Worm (Caenorhabditis elegans) whole organism, midembryonic: ENCODE measurements around the gene F25B5.3.

Experiments used
- T22C8.4 ChIP-seq: fragments of 200-800 bp; sonication (Bioruptor generic); IDR thresholded peaks from 2 replicates; pipeline ENCODE4 v1.3.6; 2022; ENCODE audit warnings: missing genetic modification characterization, missing compliant biosample characterization
- cog-1 ChIP-seq: sonication (generic microtip); optimal IDR thresholded peaks from 2 replicates; lab custom pipeline; 2016; ENCODE audit warnings: missing genetic modification characterization, missing compliant biosample characterization
- med-1 ChIP-seq: sonication (generic microtip); optimal IDR thresholded peaks from 2 replicates; lab custom pipeline; 2017; ENCODE audit warnings: missing genetic modification characterization, mild to moderate bottlenecking, missing compliant biosample characterization, antibody characterized with exemption, missing genetic modification reagents; ENCODE audit not compliant: insufficient read depth
- tab-1 ChIP-seq: fragments of 200-800 bp; sonication (Bioruptor generic); IDR thresholded peaks from 2 replicates; pipeline ENCODE4 v1.3.6; 2022; ENCODE audit warnings: missing genetic modification characterization, missing compliant biosample characterization
- ztf-29 ChIP-seq: fragments of 200-800 bp; sonication (Bioruptor generic); IDR thresholded peaks from 2 replicates; pipeline ENCODE4 v1.3.6; 2022; ENCODE audit warnings: missing genetic modification reagents, missing genetic modification characterization, missing compliant biosample characterization

- TF ChIP-seq T22C8.4 (GFP tag; lab: Robert Waterston, UW), result no peak
- no peak for TF ChIP-seq tab-1 (GFP tag; lab: Robert Waterston, UW)
- TF ChIP-seq med-1, result no peak
- TF ChIP-seq cog-1, result no peak
- no peak for TF ChIP-seq ztf-29 (GFP tag; lab: Robert Waterston, UW)
Observed at ce11 chrIII:5938013-5938412, 10.7 kb upstream of the F25B5.3 start.
